Worm (Caenorhabditis elegans) whole organism, late embryonic: ENCODE measurements around the gene C16C8.22.
A peak's percentile ranks its signal among the peaks of the same experiment; 100 is the strongest.

Source experiments
- K02D7.2 ChIP-seq: sonication (generic microtip); optimal IDR thresholded peaks from 2 replicates; lab custom pipeline; 2017; ENCODE audit warnings: mild to moderate bottlenecking, missing genetic modification characterization, missing compliant biosample characterization
- T23F11.4 ChIP-seq: fragments of 200-800 bp; sonication (Bioruptor generic); optimal IDR thresholded peaks from 2 replicates; lab custom pipeline; 2018; ENCODE audit warnings: mild to moderate bottlenecking, missing genetic modification characterization, missing compliant biosample characterization
- ceh-22 ChIP-seq: sonication (generic microtip); optimal IDR thresholded peaks from 2 replicates; lab custom pipeline; 2017; ENCODE audit warnings: missing biosample characterization, missing genetic modification characterization
- ceh-6 ChIP-seq: fragments of 200-800 bp; sonication (Bioruptor generic); optimal IDR thresholded peaks from 2 replicates; lab custom pipeline; 2018; ENCODE audit warnings: mild to moderate bottlenecking, missing genetic modification characterization, missing compliant biosample characterization
- dmd-4 ChIP-seq: sonication (generic microtip); optimal IDR thresholded peaks from 2 replicates; lab custom pipeline; 2016; ENCODE audit warnings: borderline replicate concordance, missing genetic modification characterization, missing compliant biosample characterization
- elt-2 ChIP-seq: sonication (generic microtip); optimal IDR thresholded peaks from 2 replicates; lab custom pipeline; 2016; ENCODE audit warnings: missing genetic modification reagents, missing genetic modification characterization, missing compliant biosample characterization
- hlh-30 ChIP-seq: sonication (generic microtip); optimal IDR thresholded peaks from 2 replicates; lab custom pipeline; 2017; ENCODE audit warnings: antibody characterized with exemption, missing genetic modification characterization, missing compliant biosample characterization; ENCODE audit not compliant: insufficient read depth
- hlh-8 ChIP-seq: sonication (generic microtip); optimal IDR thresholded peaks from 2 replicates; lab custom pipeline; 2016; ENCODE audit warnings: missing genotype, missing genetic modification characterization, missing compliant biosample characterization
- lim-6 ChIP-seq: sonication (generic microtip); optimal IDR thresholded peaks from 2 replicates; lab custom pipeline; 2016; ENCODE audit warnings: missing genetic modification characterization, missing compliant biosample characterization
- nhr-11 ChIP-seq: fragments of 150-350 bp; optimal IDR thresholded peaks from 2 replicates; lab custom pipeline; 2014; ENCODE audit warnings: missing biosample characterization, missing genetic modification characterization
- pqm-1 ChIP-seq: sonication (generic microtip); optimal IDR thresholded peaks from 2 replicates; lab custom pipeline; 2016; ENCODE audit warnings: missing genetic modification characterization, missing compliant biosample characterization
- pros-1 ChIP-seq: fragments of 150-350 bp; optimal IDR thresholded peaks from 2 replicates; lab custom pipeline; 2014; ENCODE audit warnings: missing biosample characterization, missing genetic modification reagents, missing genetic modification characterization
- tbx-2 ChIP-seq: sonication (generic microtip); optimal IDR thresholded peaks from 2 replicates; lab custom pipeline; 2016; ENCODE audit warnings: missing genetic modification characterization, missing compliant biosample characterization

- TF ChIP-seq K02D7.2 (no peak), ceh-22 (tag; lab: Kevin White, UChicago) (no peak), elt-2 (tag; lab: Kevin White, UChicago) (peak; percentile 39), nhr-11 (tag; lab: Kevin White, UChicago) (no peak), T23F11.4 (no peak), hlh-8 (tag; lab: Kevin White, UChicago) (no peak), hlh-30 (tag; lab: Kevin White, UChicago) (no peak), pqm-1 (no peak), tbx-2 (tag; lab: Kevin White, UChicago) (no peak), dmd-4 (tag; lab: Kevin White, UChicago) (no peak), ceh-6 (GFP tag; lab: Kevin White, UChicago) (no peak), lim-6 (tag; lab: Kevin White, UChicago) (no peak), pros-1 (no peak)
These were observed 3.0 kb downstream of the C16C8.22 start for ce11 chrII:3439842-3440640.
